Worm (Caenorhabditis elegans): Measurements from ENCODE around the gene T08B1.4.

T08B1.4 gene

ce11 chrV:2018689-2019088, 39.6 kb downstream of the T08B1.4 start, which contains the start of gene F59A7.14:
F59A7.14 (plus strand) TSS chrV:2018989.
- no peak for TF ChIP-seq lin-13 (GFP tag; optimal IDR thresholded peaks at IDR 0.05)
- no peak for TF ChIP-seq mdl-1 (tag; optimal IDR thresholded peaks at IDR 0.05)
- no peak for TF ChIP-seq unc-39 (tag; optimal IDR thresholded peaks at IDR 0.05)
- TF ChIP-seq fos-1 (tag; optimal IDR thresholded peaks at IDR 0.05): no peak

- no peak for TF ChIP-seq dmd-4 (tag; optimal IDR thresholded peaks at IDR 0.05)
These were observed 42.2 kb downstream of the T08B1.4 start for ce11 chrV:2021283-2021682.

ce11 chrV:2022374-2022773, 43.3 kb downstream of the T08B1.4 start, which contains the start of gene F59A7.5:
F59A7.5 (plus strand) TSS chrV:2022674.
- TF ChIP-seq crh-2 (tag; optimal IDR thresholded peaks at IDR 0.05): no peak

- no peak for TF ChIP-seq C34F6.9 (tag; optimal IDR thresholded peaks at IDR 0.05)
- TF ChIP-seq sma-9 (GFP tag; optimal IDR thresholded peaks at IDR 0.05): no peak
- no peak for TF ChIP-seq sma-9 (tag; optimal IDR thresholded peaks at IDR 0.05)
- TF ChIP-seq peb-1 (tag; optimal IDR thresholded peaks at IDR 0.05): no peak
- TF ChIP-seq nhr-21 (tag; optimal IDR thresholded peaks at IDR 0.05): no peak
- no peak for TF ChIP-seq unc-62 (GFP tag; optimal IDR thresholded peaks at IDR 0.05)
- TF ChIP-seq ztf-4 (tag; optimal IDR thresholded peaks at IDR 0.05): no peak
- no peak for TF ChIP-seq gmeb-1 (tag; optimal IDR thresholded peaks at IDR 0.05)
- no peak for TF ChIP-seq elt-3 (tag; optimal IDR thresholded peaks at IDR 0.05)
- no peak for TF ChIP-seq ztf-11 (tag; optimal IDR thresholded peaks at IDR 0.05)
- TF ChIP-seq mbf-1 (tag; optimal IDR thresholded peaks at IDR 0.05): no peak
- TF ChIP-seq nhr-237 (tag; optimal IDR thresholded peaks at IDR 0.05): no peak
- TF ChIP-seq blmp-1 (tag; optimal IDR thresholded peaks at IDR 0.05; ENCODE audit: insufficient read depth): no peak
- no peak for TF ChIP-seq Y55F3AM.14 (GFP tag; optimal IDR thresholded peaks at IDR 0.05)
- no peak for TF ChIP-seq nhr-6 (tag; optimal IDR thresholded peaks at IDR 0.05)
- no peak for TF ChIP-seq aly-2 (tag; optimal IDR thresholded peaks at IDR 0.05)
- TF ChIP-seq crh-2 (tag; optimal IDR thresholded peaks at IDR 0.05): no peak
- no peak for TF ChIP-seq F13H6.1 (tag; optimal IDR thresholded peaks at IDR 0.05)
- TF ChIP-seq nhr-25 (tag; optimal IDR thresholded peaks at IDR 0.05): no peak
These were observed 48.7 kb downstream of the T08B1.4 start, which contains the start of gene srab-13 for ce11 chrV:2027787-2028186. srab-13 (minus strand) TSS chrV:2027887.

DNA sequence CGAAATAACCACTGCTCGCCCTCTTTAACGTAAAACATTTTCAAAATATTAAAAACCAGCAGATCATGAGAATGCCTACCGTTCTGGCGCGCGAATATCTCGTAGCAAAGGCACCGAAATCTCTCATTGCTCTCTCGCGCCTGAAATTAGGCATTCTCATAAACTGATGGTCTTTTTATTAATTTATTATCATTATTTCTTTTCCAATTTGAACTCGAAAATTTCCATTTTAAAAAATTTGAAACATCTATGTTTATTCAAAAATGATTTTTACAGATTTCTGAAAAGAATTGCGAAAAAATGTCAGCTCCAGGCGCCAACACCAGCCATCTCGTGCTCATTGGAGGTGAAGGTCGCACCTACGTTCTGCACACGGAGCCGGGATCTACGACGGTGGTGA, 50.8 kb downstream of the T08B1.4 start, which contains the start of gene F59A7.12:
TSS of gene F59A7.12 (plus strand) at position 301 of the 400 bp plus-strand sequence.
- TF ChIP-seq aly-2 (tag; optimal IDR thresholded peaks at IDR 0.05): no peak
- TF ChIP-seq blmp-1 (tag; optimal IDR thresholded peaks at IDR 0.05; ENCODE audit: insufficient read depth): no peak

ce11 chrV:2030661-2031060, 51.6 kb downstream of the T08B1.4 start:
- no peak for TF ChIP-seq sma-9 (GFP tag; optimal IDR thresholded peaks at IDR 0.05)
- no peak for TF ChIP-seq sma-9 (tag; optimal IDR thresholded peaks at IDR 0.05)
- no peak for TF ChIP-seq unc-55 (GFP tag; optimal IDR thresholded peaks at IDR 0.05)
- no peak for TF ChIP-seq lin-39 (tag; optimal IDR thresholded peaks at IDR 0.05)
- TF ChIP-seq Y55F3AM.14 (GFP tag; optimal IDR thresholded peaks at IDR 0.05): no peak
- TF ChIP-seq unc-62 (GFP tag; optimal IDR thresholded peaks at IDR 0.05): no peak

DNA sequence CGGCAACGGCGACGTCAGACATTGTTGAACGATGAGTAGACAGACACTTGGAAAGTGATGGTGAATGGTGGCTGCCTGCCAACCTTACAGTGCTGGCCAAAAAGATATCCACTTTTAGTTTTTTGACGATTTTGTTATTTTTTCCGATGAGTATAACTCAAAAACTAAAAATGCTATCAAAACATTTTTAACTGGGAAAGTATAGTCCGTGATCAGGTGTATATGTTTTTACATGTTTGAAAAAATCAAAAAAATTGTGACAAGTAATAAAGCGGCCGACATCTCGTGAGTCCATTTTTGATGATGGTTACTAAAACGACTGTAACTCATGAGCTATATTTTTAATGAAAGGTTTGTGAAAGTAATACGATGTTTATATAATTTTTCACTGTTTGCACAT, 52.4 kb downstream of the T08B1.4 start, which contains the start of gene hil-6:
TSS of gene hil-6 (minus strand) at position 101 of the 400 bp plus-strand sequence.
- TF ChIP-seq nhr-21 (tag; optimal IDR thresholded peaks at IDR 0.05) (no peak), ZK546.5 (tag; optimal IDR thresholded peaks at IDR 0.05) (no peak), Y55F3AM.14 (GFP tag; optimal IDR thresholded peaks at IDR 0.05) (no peak), aly-2 (tag; optimal IDR thresholded peaks at IDR 0.05) (no peak), gmeb-1 (tag; optimal IDR thresholded peaks at IDR 0.05) (no peak), alr-1 (tag; optimal IDR thresholded peaks at IDR 0.05) (no peak), elt-1 (tag; optimal IDR thresholded peaks at IDR 0.05) (no peak), lsy-2 (tag; optimal IDR thresholded peaks at IDR 0.05) (no peak), crh-2 (tag; optimal IDR thresholded peaks at IDR 0.05) (no peak), snpc-4 (tag; optimal IDR thresholded peaks at IDR 0.05) (no peak), egl-27 (tag; optimal IDR thresholded peaks at IDR 0.05) (no peak), lin-13 (GFP tag; optimal IDR thresholded peaks at IDR 0.05) (no peak), skn-1 (tag; optimal IDR thresholded peaks at IDR 0.05) (no peak), nhr-6 (tag; optimal IDR thresholded peaks at IDR 0.05) (no peak), nhr-12 (tag; optimal IDR thresholded peaks at IDR 0.05) (no peak), ztf-4 (tag; optimal IDR thresholded peaks at IDR 0.05) (no peak)

All from whole organism, L2 larva.